Worm (Caenorhabditis elegans) whole organism, young adult: ENCODE results near the gene F52G3.5.

Experiments
- F33H1.4 ChIP-seq: fragments of 200-800 bp; sonication (Bioruptor generic); IDR thresholded peaks from 2 replicates; pipeline ENCODE4 v1.3.6; 2022; ENCODE audit warnings: missing genetic modification reagents, missing genetic modification characterization, missing compliant biosample characterization
- T26A5.8 ChIP-seq: sonication (generic microtip); optimal IDR thresholded peaks from 2 replicates; lab custom pipeline; 2016; ENCODE audit warnings: missing genetic modification characterization, missing compliant biosample characterization
- Y53F4B.3 ChIP-seq: fragments of 200-800 bp; sonication (Bioruptor generic); IDR thresholded peaks from 2 replicates; pipeline ENCODE4 v1.3.6; 2022; ENCODE audit warnings: missing genetic modification reagents, missing genetic modification characterization, missing compliant biosample characterization
- Y53G8AR.9 ChIP-seq: fragments of 200-800 bp; sonication (Bioruptor generic); conservative IDR thresholded peaks from 2 replicates; pipeline ENCODE4 v1.3.6; 2022; ENCODE audit warnings: missing genetic modification reagents, missing genetic modification characterization, missing compliant biosample characterization
- Y56A3A.18 ChIP-seq: fragments of 200-800 bp; sonication (Bioruptor generic); IDR thresholded peaks from 2 replicates; pipeline ENCODE4 v1.3.6; 2022; ENCODE audit warnings: missing genetic modification reagents, missing genetic modification characterization, missing compliant biosample characterization
- Y79H2A.3 ChIP-seq: fragments of 200-800 bp; sonication (Bioruptor generic); conservative IDR thresholded peaks from 2 replicates; pipeline ENCODE4 v1.3.6; 2022; ENCODE audit warnings: missing genetic modification reagents, missing genetic modification characterization, missing compliant biosample characterization
- akir-1 ChIP-seq: fragments of 200-800 bp; sonication (Bioruptor generic); optimal IDR thresholded peaks from 2 replicates; lab custom pipeline; 2018; ENCODE audit warnings: mild to moderate bottlenecking, missing genetic modification characterization, moderate library complexity, missing compliant biosample characterization
- ama-1 ChIP-seq, 3 experiments: fragments of 150-350 bp in 1 of 3; sonication (generic microtip) in 2 of 3; optimal IDR thresholded peaks; 2 replicates each; lab custom pipeline; 2014 to 2018; ENCODE audit warnings: missing biosample characterization in 2 of 3, missing genetic modification characterization in 2 of 3, missing genetic modification reagents in 2 of 3
- atf-7 ChIP-seq: sonication (generic microtip); optimal IDR thresholded peaks from 2 replicates; lab custom pipeline; 2017; ENCODE audit warnings: mild to moderate bottlenecking, missing genetic modification characterization, missing compliant biosample characterization
- attf-6 ChIP-seq: fragments of 200-800 bp; sonication (Bioruptor generic); IDR thresholded peaks from 2 replicates; pipeline ENCODE4 v1.3.6; 2022; ENCODE audit warnings: missing genetic modification reagents, missing genetic modification characterization, missing compliant biosample characterization
- bed-1 ChIP-seq: fragments of 200-800 bp; sonication (Bioruptor generic); IDR thresholded peaks from 2 replicates; pipeline ENCODE4 v1.3.6; 2022; ENCODE audit warnings: missing genetic modification reagents, missing genetic modification characterization, missing compliant biosample characterization
- bed-2 ChIP-seq: fragments of 200-800 bp; sonication (Bioruptor generic); IDR thresholded peaks from 2 replicates; pipeline ENCODE4 v1.3.6; 2022; ENCODE audit warnings: missing genetic modification reagents, missing genetic modification characterization, missing compliant biosample characterization
- ceh-100 ChIP-seq: fragments of 200-800 bp; sonication (Bioruptor generic); IDR thresholded peaks from 2 replicates; pipeline ENCODE4 v1.3.6; 2022; ENCODE audit warnings: missing genetic modification reagents, missing genetic modification characterization, missing compliant biosample characterization
- dpff-1 ChIP-seq: sonication (generic microtip); optimal IDR thresholded peaks from 2 replicates; lab custom pipeline; 2017; ENCODE audit warnings: mild to moderate bottlenecking, missing genetic modification characterization, missing compliant biosample characterization
- egl-18 ChIP-seq: fragments of 200-800 bp; sonication (Bioruptor generic); IDR thresholded peaks from 2 replicates; pipeline ENCODE4 v1.3.6; 2022; ENCODE audit warnings: missing genetic modification reagents, missing genetic modification characterization, missing compliant biosample characterization
- ekl-4 ChIP-seq: fragments of 200-800 bp; sonication (Bioruptor generic); IDR thresholded peaks from 2 replicates; pipeline ENCODE4 v1.3.6; 2022; ENCODE audit warnings: missing genetic modification reagents, missing genetic modification characterization, missing compliant biosample characterization
- him-1 ChIP-seq: sonication (generic microtip); optimal IDR thresholded peaks from 2 replicates; lab custom pipeline; 2016; ENCODE audit warnings: missing genotype, missing genetic modification reagents, missing genetic modification characterization, missing compliant biosample characterization
- hmg-1.2 ChIP-seq: fragments of 200-800 bp; sonication (Bioruptor generic); IDR thresholded peaks from 2 replicates; pipeline ENCODE4 v1.3.6; 2022; ENCODE audit warnings: missing genetic modification reagents, missing genetic modification characterization, missing compliant biosample characterization
- hmg-20 ChIP-seq: fragments of 200-800 bp; sonication (Bioruptor generic); IDR thresholded peaks from 2 replicates; pipeline ENCODE4 v1.3.6; 2022; ENCODE audit warnings: missing genetic modification reagents, missing genetic modification characterization, missing compliant biosample characterization
- lir-1 ChIP-seq: fragments of 200-800 bp; sonication (Bioruptor generic); conservative IDR thresholded peaks from 2 replicates; pipeline ENCODE4 v1.3.6; 2022; ENCODE audit warnings: missing genetic modification reagents, missing genetic modification characterization, missing compliant biosample characterization
- madf-10 ChIP-seq: sonication (generic microtip); optimal IDR thresholded peaks from 2 replicates; lab custom pipeline; 2016; ENCODE audit warnings: mild to moderate bottlenecking, missing genetic modification characterization, missing compliant biosample characterization
- madf-3 ChIP-seq: fragments of 200-800 bp; sonication (Bioruptor generic); IDR thresholded peaks from 2 replicates; pipeline ENCODE4 v1.3.6; 2022; ENCODE audit warnings: missing genetic modification reagents, missing genetic modification characterization, missing compliant biosample characterization
- nfya-2 ChIP-seq: fragments of 200-800 bp; sonication (Bioruptor generic); IDR thresholded peaks from 2 replicates; pipeline ENCODE4 v1.3.6; 2022; ENCODE audit warnings: missing genetic modification reagents, missing genetic modification characterization, missing compliant biosample characterization
- nfyb-1 ChIP-seq: fragments of 200-800 bp; sonication (Bioruptor generic); IDR thresholded peaks from 2 replicates; pipeline ENCODE4 v1.3.6; 2022; ENCODE audit warnings: missing genetic modification reagents, missing genetic modification characterization, missing compliant biosample characterization
- nhr-90 ChIP-seq: sonication (generic microtip); optimal IDR thresholded peaks from 2 replicates; lab custom pipeline; 2016; ENCODE audit warnings: missing genotype, mild to moderate bottlenecking, missing genetic modification characterization, missing compliant biosample characterization
- repo-1 ChIP-seq: sonication (generic microtip); optimal IDR thresholded peaks from 2 replicates; lab custom pipeline; 2017; ENCODE audit warnings: mild to moderate bottlenecking, missing genetic modification characterization, missing compliant biosample characterization
- sdz-38 ChIP-seq: sonication (generic microtip); optimal IDR thresholded peaks from 2 replicates; lab custom pipeline; 2016; ENCODE audit warnings: missing genotype, missing genetic modification characterization, missing compliant biosample characterization
- tbp1 ChIP-seq: fragments of 200-800 bp; sonication (Bioruptor generic); optimal IDR thresholded peaks from 2 replicates; lab custom pipeline; 2018; ENCODE audit warnings: mild to moderate bottlenecking, missing genetic modification characterization, missing compliant biosample characterization
- tbx-9 ChIP-seq: sonication (generic microtip); optimal IDR thresholded peaks from 2 replicates; lab custom pipeline; 2016; ENCODE audit warnings: borderline replicate concordance, missing genetic modification characterization, inconsistent platforms, missing compliant biosample characterization
- xnd-1 ChIP-seq: sonication (generic microtip); optimal IDR thresholded peaks from 2 replicates; lab custom pipeline; 2016; ENCODE audit warnings: missing genotype, missing genetic modification reagents, missing genetic modification characterization, missing compliant biosample characterization
- zfh-2 ChIP-seq: fragments of 200-800 bp; sonication (Bioruptor generic); conservative IDR thresholded peaks from 2 replicates; pipeline ENCODE4 v1.3.6; 2022; ENCODE audit warnings: missing genetic modification reagents, missing genetic modification characterization, missing compliant biosample characterization
- ztf-18 ChIP-seq: sonication (generic microtip); optimal IDR thresholded peaks from 2 replicates; lab custom pipeline; 2016; ENCODE audit warnings: missing genotype, mild to moderate bottlenecking, missing genetic modification characterization, missing compliant biosample characterization
- ztf-25 ChIP-seq: fragments of 200-800 bp; sonication (Bioruptor generic); IDR thresholded peaks from 2 replicates; pipeline ENCODE4 v1.3.6; 2022; ENCODE audit warnings: missing genetic modification reagents, missing genetic modification characterization, missing compliant biosample characterization
- ztf-28 ChIP-seq: fragments of 200-800 bp; sonication (Bioruptor generic); IDR thresholded peaks from 2 replicates; pipeline ENCODE4 v1.3.6; 2022; ENCODE audit warnings: missing genetic modification reagents, missing genetic modification characterization, missing compliant biosample characterization

The F52G3.5 gene

ce11 chrX:16994417-16994816 is 18.5 kb upstream of the F52G3.5 start (continued):
- TF ChIP-seq F33H1.4 (GFP tag; lab: Robert Waterston, UW) (no peak), repo-1 (no peak), madf-3 (no peak), zfh-2 (GFP tag; lab: Robert Waterston, UW) (no peak)

ce11 chrX:16993524-16993923 is 17.6 kb upstream of the F52G3.5 start:
- no peak for TF ChIP-seq Y56A3A.18 (GFP tag; lab: Robert Waterston, UW)
- no peak for TF ChIP-seq dpff-1
- no peak for TF ChIP-seq T26A5.8 (tag; lab: Kevin White, UChicago)
- TF ChIP-seq ztf-18 (tag; lab: Kevin White, UChicago): no peak
- no peak for TF ChIP-seq xnd-1

- TF ChIP-seq ama-1 (optimal IDR thresholded peaks at IDR 0.05; lab: Kevin White, UChicago) (no peak), ama-1 (GFP tag; optimal IDR thresholded peaks at IDR 0.05; lab: Kevin White, UChicago) (no peak), madf-10 (tag; lab: Kevin White, UChicago) (no peak), egl-18 (GFP tag; lab: Robert Waterston, UW) (no peak), hmg-1.2 (GFP tag; lab: Robert Waterston, UW) (no peak), Y53G8AR.9 (GFP tag; lab: Robert Waterston, UW) (no peak), Y79H2A.3 (no peak), tbp1 (GFP tag; lab: Kevin White, UChicago) (no peak), lir-1 (GFP tag; lab: Robert Waterston, UW) (no peak), sdz-38 (tag; lab: Kevin White, UChicago) (no peak), hmg-20 (GFP tag; lab: Robert Waterston, UW) (no peak), ceh-100 (GFP tag; lab: Robert Waterston, UW) (no peak), ztf-25 (no peak), atf-7 (tag; lab: Kevin White, UChicago) (no peak), ztf-28 (GFP tag; lab: Robert Waterston, UW) (no peak), him-1 (tag; lab: Kevin White, UChicago) (no peak), akir-1 (GFP tag; lab: Kevin White, UChicago) (no peak), nfya-2 (GFP tag; lab: Robert Waterston, UW) (no peak)
Measured at ce11 chrX:16991437-16991836, 15.5 kb upstream of the F52G3.5 start.

ce11 chrX:16988367-16988766 is 12.4 kb upstream of the F52G3.5 start:
- TF ChIP-seq nfyb-1 (no peak), nhr-90 (tag; lab: Kevin White, UChicago) (no peak), ekl-4 (no peak), tbx-9 (tag; lab: Kevin White, UChicago) (no peak), T26A5.8 (tag; lab: Kevin White, UChicago) (no peak), bed-2 (GFP tag; lab: Robert Waterston, UW) (no peak), attf-6 (GFP tag; lab: Robert Waterston, UW) (no peak), Y53F4B.3 (GFP tag; lab: Robert Waterston, UW) (no peak), bed-1 (GFP tag; lab: Robert Waterston, UW) (no peak)

ce11 chrX:16978308-16978707 is 2.4 kb upstream of the F52G3.5 start, which contains the start of gene mbl-1:
Gene mbl-1, plus strand, starts transcription at chrX:16978608.
- TF ChIP-seq sdz-38 (tag; lab: Kevin White, UChicago): no peak
